Fruit fly (Drosophila melanogaster) whole organism, embryonic: ENCODE results near the gene Ank2.

Experiments used
- Atf3 ChIP-seq: fragments of 200-800 bp; sonication (Bioruptor generic); optimal IDR thresholded peaks from 3 replicates; lab custom pipeline; 2016; ENCODE audit warnings: missing biosample characterization, missing genetic modification characterization
- CG4730 ChIP-seq: fragments of 200-800 bp; sonication (Bioruptor generic); IDR thresholded peaks from 2 replicates; pipeline ENCODE4 v1.3.6; 2022; ENCODE audit warnings: missing biosample characterization, missing genetic modification characterization
- CTCF ChIP-seq: fragments of 200-800 bp; sonication (Bioruptor generic); optimal IDR thresholded peaks from 2 replicates; lab custom pipeline; 2017; ENCODE audit warnings: missing biosample characterization, mild to moderate bottlenecking, missing genetic modification characterization, moderate library complexity
- YL-1 ChIP-seq: fragments of 200-800 bp; sonication (Bioruptor generic); optimal IDR thresholded peaks from 3 replicates; lab custom pipeline; 2017; ENCODE audit warnings: missing biosample characterization, mild to moderate bottlenecking, missing genetic modification characterization
- bigmax ChIP-seq: fragments of 200-800 bp; sonication (Bioruptor generic); optimal IDR thresholded peaks from 2 replicates; lab custom pipeline; 2018; ENCODE audit warnings: missing biosample characterization, mild to moderate bottlenecking, missing genetic modification characterization
- dan ChIP-seq: fragments of 200-800 bp; sonication (Bioruptor generic); IDR thresholded peaks from 2 replicates; pipeline ENCODE4 v1.3.6; 2022; ENCODE audit warnings: missing biosample characterization, missing genetic modification characterization
- dati ChIP-seq: fragments of 200-800 bp; sonication (Bioruptor generic); IDR thresholded peaks from 2 replicates; pipeline ENCODE4 v1.3.6; 2022; ENCODE audit warnings: missing biosample characterization, missing genetic modification characterization

DNA sequence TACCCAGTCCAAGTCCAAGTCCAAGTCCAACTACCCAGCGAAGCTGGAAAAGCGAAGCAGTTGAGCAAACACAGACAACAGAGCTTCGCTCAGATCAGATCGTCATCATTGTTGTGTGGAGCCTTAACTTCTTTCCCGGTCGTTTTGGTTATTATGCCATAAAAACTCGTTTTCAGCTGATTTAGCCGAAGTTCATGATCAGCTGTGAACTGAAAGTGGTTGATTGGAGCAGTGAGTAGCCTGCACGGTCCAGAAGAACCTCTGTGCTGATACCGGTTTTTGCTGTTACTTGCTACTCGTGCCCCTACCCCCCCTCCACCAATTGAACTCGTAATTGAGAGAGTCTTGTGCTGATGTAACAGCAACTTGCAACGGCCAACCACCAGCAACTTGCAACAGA lies 107.7 kb downstream of the Ank2 start:
- TF ChIP-seq bigmax = no peak
- no peak for TF ChIP-seq Atf3 (GFP tag; lab: Kevin White, UChicago)
- TF ChIP-seq dan (GFP tag; lab: Robert Waterston, UW) = no peak
- no peak for TF ChIP-seq CTCF (GFP tag; lab: Kevin White, UChicago)
- TF ChIP-seq dati = no peak
- TF ChIP-seq YL-1 (GFP tag; lab: Kevin White, UChicago) = no peak
- TF ChIP-seq CG4730 (GFP tag; lab: Robert Waterston, UW) = no peak
